Fruit fly (Drosophila melanogaster): Measurements from ENCODE around the gene Kul.

The Kul gene

DNA sequence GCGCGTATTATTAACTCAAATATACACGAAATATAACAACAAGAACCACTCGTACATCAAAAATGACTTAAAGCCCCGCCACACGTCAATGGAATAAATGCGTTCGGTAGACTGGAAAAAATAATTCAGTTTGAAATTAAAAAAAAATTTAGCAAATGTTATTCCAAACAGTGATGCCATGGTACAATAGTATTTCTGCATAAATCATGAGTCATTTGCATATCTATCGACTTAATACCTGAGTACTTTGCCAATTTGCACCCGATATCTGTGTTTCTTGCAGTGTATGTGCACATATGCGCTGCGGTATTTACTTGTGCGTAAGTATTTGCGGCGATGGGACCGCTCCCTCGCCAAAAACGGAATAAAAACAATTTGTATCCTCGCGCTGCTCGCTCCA is 37.5 kb downstream of the Kul start (continued):
- TF ChIP-seq CG6791 (GFP tag; IDR thresholded peaks at IDR 0.05; ENCODE audit: partially characterized antibody), result no peak
- no peak for TF ChIP-seq CG1647 (GFP tag; optimal IDR thresholded peaks at IDR 0.05)
- TF ChIP-seq amos (GFP tag; IDR thresholded peaks at IDR 0.05; ENCODE audit: partially characterized antibody), result no peak
- TF ChIP-seq slbo (GFP tag; IDR thresholded peaks at IDR 0.05), result peak; percentile 58
- no peak for TF ChIP-seq CG17912 (GFP tag; optimal IDR thresholded peaks at IDR 0.05)
- TF ChIP-seq pb (GFP tag; optimal IDR thresholded peaks at IDR 0.05), result no peak
- TF ChIP-seq br (optimal IDR thresholded peaks at IDR 0.05), result no peak
- TF ChIP-seq CG7745 (tag; optimal IDR thresholded peaks at IDR 0.05), result no peak
- TF ChIP-seq CG17802 (tag; optimal IDR thresholded peaks at IDR 0.05), result no peak
- TF ChIP-seq Sin3A (optimal IDR thresholded peaks at IDR 0.05), result no peak
- TF ChIP-seq Hmr (GFP tag; optimal IDR thresholded peaks at IDR 0.05), result no peak
- TF ChIP-seq ind (GFP tag; optimal IDR thresholded peaks at IDR 0.05), result peak; percentile 51
- no peak for TF ChIP-seq CG7786 (GFP tag; optimal IDR thresholded peaks at IDR 0.05)
- TF ChIP-seq usp (GFP tag; optimal IDR thresholded peaks at IDR 0.05), result no peak
- TF ChIP-seq zfh2 (GFP tag; optimal IDR thresholded peaks at IDR 0.05), result peak; percentile 31
- TF ChIP-seq fru (optimal IDR thresholded peaks at IDR 0.05), result no peak
- no peak for TF ChIP-seq CG42726 (GFP tag; IDR thresholded peaks at IDR 0.05; ENCODE audit: partially characterized antibody)
- TF ChIP-seq croc (GFP tag; conservative IDR thresholded peaks at IDR 0.05), result no peak
- TF ChIP-seq CG11723 (GFP tag; optimal IDR thresholded peaks at IDR 0.05), result no peak
- TF ChIP-seq CG8944 (GFP tag; optimal IDR thresholded peaks at IDR 0.05), result peak; percentile 24
- TF ChIP-seq CkIIα-i1 (GFP tag; IDR thresholded peaks at IDR 0.05), result no peak
- no peak for TF ChIP-seq CG4707 (GFP tag; optimal IDR thresholded peaks at IDR 0.05)
- no peak for TF ChIP-seq Antp (GFP tag; optimal IDR thresholded peaks at IDR 0.05)
- TF ChIP-seq Ets65A (GFP tag), result peak; percentile 1
- 0 out of 2 replicates have a peak, but pooled peaks have one; percentile 18 for TF ChIP-seq CG43689 (GFP tag; IDR thresholded peaks at IDR 0.05)
- no peak for TF ChIP-seq CG5180 (GFP tag; optimal IDR thresholded peaks at IDR 0.05)
- TF ChIP-seq fd102C (GFP tag; optimal IDR thresholded peaks at IDR 0.05), result no peak
- TF ChIP-seq pita (GFP tag; optimal IDR thresholded peaks at IDR 0.05), result no peak
- TF ChIP-seq chn (GFP tag; optimal IDR thresholded peaks at IDR 0.05), result no peak
- no peak for TF ChIP-seq Nf-YB (GFP tag; optimal IDR thresholded peaks at IDR 0.05)
- TF ChIP-seq CG1832 (GFP tag; optimal IDR thresholded peaks at IDR 0.05), result no peak
- TF ChIP-seq twi (tag; optimal IDR thresholded peaks at IDR 0.05), result no peak
- no peak for TF ChIP-seq ara (GFP tag; IDR thresholded peaks at IDR 0.05)
- no peak for TF ChIP-seq rib (GFP tag; IDR thresholded peaks at IDR 0.05)
- TF ChIP-seq knrl (GFP tag; IDR thresholded peaks at IDR 0.05; ENCODE audit: partially characterized antibody), result no peak
- no peak for TF ChIP-seq B-H1 (GFP tag; IDR thresholded peaks at IDR 0.05)
- no peak for TF ChIP-seq CG9876 (GFP tag; optimal IDR thresholded peaks at IDR 0.05)
- TF ChIP-seq CG10147 (GFP tag; optimal IDR thresholded peaks at IDR 0.05), result no peak
- no peak for TF ChIP-seq stwl (tag; optimal IDR thresholded peaks at IDR 0.05)
- peak; percentile 5 for TF ChIP-seq tx (GFP tag; optimal IDR thresholded peaks at IDR 0.05)
- no peak for TF ChIP-seq CG5953 (GFP tag; IDR thresholded peaks at IDR 0.05)
- TF ChIP-seq gsb-n (tag; optimal IDR thresholded peaks at IDR 0.05), result no peak
- peak; percentile 9 for TF ChIP-seq CG17385 (GFP tag; optimal IDR thresholded peaks at IDR 0.05)
- no peak for TF ChIP-seq CG11560 (tag; IDR thresholded peaks at IDR 0.05)
- no peak for TF ChIP-seq CG16779 (GFP tag; IDR thresholded peaks at IDR 0.05)
- peak; percentile 26; the same call in 1 of the 2 replicates for TF ChIP-seq stc (GFP tag; IDR thresholded peaks at IDR 0.05)
- no peak for TF ChIP-seq Mes4 (GFP tag; optimal IDR thresholded peaks at IDR 0.05)
- TF ChIP-seq CG7839 (tag; optimal IDR thresholded peaks at IDR 0.05), result peak; percentile 35
- no peak for TF ChIP-seq Hr39 (optimal IDR thresholded peaks at IDR 0.05)
- TF ChIP-seq CG13296 (GFP tag; optimal IDR thresholded peaks at IDR 0.05), result no peak
- TF ChIP-seq Ada2b (GFP tag; IDR thresholded peaks at IDR 0.05), result peak; percentile 53
- no peak for TF ChIP-seq CG8478 (optimal IDR thresholded peaks at IDR 0.05)
- no peak for TF ChIP-seq CG7987 (GFP tag; optimal IDR thresholded peaks at IDR 0.05)
- TF ChIP-seq CG2120 (GFP tag; optimal IDR thresholded peaks at IDR 0.05), result peak; percentile 2

All from whole organism, embryonic.